Fruit fly (Drosophila melanogaster): ENCODE data around the gene DNAlig3.

DNAlig3 gene

dm6 chr3R:12375258-12375783 lies 26.3 kb downstream of the DNAlig3 start, which contains the start of gene GstD5:
Gene GstD5 (plus strand): TSS chr3R:12375733.
- TF ChIP-seq gl (tag; optimal IDR thresholded peaks at IDR 0.05) (no peak), EcR (GFP tag; optimal IDR thresholded peaks at IDR 0.05) (peak; percentile 76)

- no peak for TF ChIP-seq CG15710 (tag; optimal IDR thresholded peaks at IDR 0.05)
- peak; percentile 21 for TF ChIP-seq EcR (GFP tag; optimal IDR thresholded peaks at IDR 0.05)
These were observed 27.8 kb downstream of the DNAlig3 start, which contains the start of gene GstD4 for dm6 chr3R:12373800-12374199. Gene GstD4 (plus strand): TSS chr3R:12374100.

DNA sequence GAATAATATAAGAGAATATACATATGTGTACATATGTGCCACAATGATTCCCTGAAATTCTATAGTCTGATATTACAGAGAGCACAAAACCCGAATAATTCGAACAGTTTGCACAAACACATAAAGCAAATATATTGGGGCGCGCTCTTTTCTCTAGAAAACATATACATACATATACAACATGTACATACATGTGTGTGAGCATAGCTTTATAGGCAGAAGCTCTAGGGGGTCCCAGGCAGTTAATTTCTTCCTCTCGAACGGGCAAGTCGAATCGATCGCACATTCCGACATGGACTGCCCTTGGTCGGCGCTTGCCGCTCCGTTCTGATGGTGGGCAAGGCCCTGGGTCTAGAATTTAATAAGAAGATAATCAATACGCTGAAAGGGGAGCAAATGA lies 28.8 kb downstream of the DNAlig3 start, which contains the start of gene GstD3:
GstD3 (plus strand) TSS at position 269 of the 400 bp plus-strand sequence.
- TF ChIP-seq gl (tag; optimal IDR thresholded peaks at IDR 0.05) (no peak), EcR (GFP tag; optimal IDR thresholded peaks at IDR 0.05) (peak; percentile 25), CG32121 (GFP tag; IDR thresholded peaks at IDR 0.05) (no peak), Pif1A (GFP tag; optimal IDR thresholded peaks at IDR 0.05) (no peak), CG13204 (GFP tag; optimal IDR thresholded peaks at IDR 0.05) (no peak)

DNA sequence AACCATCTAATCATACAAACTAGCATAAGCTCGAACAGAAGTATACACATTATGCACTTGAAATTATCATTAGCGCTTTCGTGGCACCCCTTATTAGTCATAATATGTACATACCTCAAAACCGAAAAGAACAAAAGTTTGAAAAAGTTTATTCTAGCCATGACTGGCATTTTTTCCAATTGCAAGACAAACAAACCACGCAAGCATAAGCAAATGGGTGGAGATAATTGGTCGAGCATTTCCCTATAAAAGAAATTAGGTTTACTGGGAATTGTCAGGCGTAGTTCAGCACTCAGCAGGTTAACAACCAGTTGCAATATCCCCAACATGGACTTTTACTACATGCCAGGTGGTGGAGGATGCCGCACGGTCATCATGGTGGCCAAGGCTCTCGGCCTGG lies 30.0 kb downstream of the DNAlig3 start, which contains the start of gene GstD2:
GstD2 (plus strand) TSS at position 301 of the 400 bp plus-strand sequence.
- no peak for TF ChIP-seq CG13204 (GFP tag; optimal IDR thresholded peaks at IDR 0.05)
- TF ChIP-seq Pif1B (GFP tag; optimal IDR thresholded peaks at IDR 0.05) = no peak
- TF ChIP-seq CG14655 (GFP tag; optimal IDR thresholded peaks at IDR 0.05) = no peak
- no peak for TF ChIP-seq CG32121 (GFP tag; IDR thresholded peaks at IDR 0.05)
- no peak for TF ChIP-seq CG8301 (tag; optimal IDR thresholded peaks at IDR 0.05)
- no peak for TF ChIP-seq EcR (GFP tag; optimal IDR thresholded peaks at IDR 0.05)
- TF ChIP-seq CG9948 (tag; optimal IDR thresholded peaks at IDR 0.05) = no peak
- TF ChIP-seq CG4496 (GFP tag; IDR thresholded peaks at IDR 0.05) = no peak
- no peak for TF ChIP-seq CG8159 (tag; optimal IDR thresholded peaks at IDR 0.05)

- TF ChIP-seq CG14655 (GFP tag; optimal IDR thresholded peaks at IDR 0.05) = no peak
- peak; percentile 84 for TF ChIP-seq EcR (GFP tag; optimal IDR thresholded peaks at IDR 0.05)
- TF ChIP-seq CG12605 (GFP tag; IDR thresholded peaks at IDR 0.05) = peak; percentile 10; the same call in 1 of the 2 replicates
- no peak for TF ChIP-seq rn (GFP tag; IDR thresholded peaks at IDR 0.05)
These were observed 31.0 kb downstream of the DNAlig3 start for dm6 chr3R:12370643-12370995.

DNA sequence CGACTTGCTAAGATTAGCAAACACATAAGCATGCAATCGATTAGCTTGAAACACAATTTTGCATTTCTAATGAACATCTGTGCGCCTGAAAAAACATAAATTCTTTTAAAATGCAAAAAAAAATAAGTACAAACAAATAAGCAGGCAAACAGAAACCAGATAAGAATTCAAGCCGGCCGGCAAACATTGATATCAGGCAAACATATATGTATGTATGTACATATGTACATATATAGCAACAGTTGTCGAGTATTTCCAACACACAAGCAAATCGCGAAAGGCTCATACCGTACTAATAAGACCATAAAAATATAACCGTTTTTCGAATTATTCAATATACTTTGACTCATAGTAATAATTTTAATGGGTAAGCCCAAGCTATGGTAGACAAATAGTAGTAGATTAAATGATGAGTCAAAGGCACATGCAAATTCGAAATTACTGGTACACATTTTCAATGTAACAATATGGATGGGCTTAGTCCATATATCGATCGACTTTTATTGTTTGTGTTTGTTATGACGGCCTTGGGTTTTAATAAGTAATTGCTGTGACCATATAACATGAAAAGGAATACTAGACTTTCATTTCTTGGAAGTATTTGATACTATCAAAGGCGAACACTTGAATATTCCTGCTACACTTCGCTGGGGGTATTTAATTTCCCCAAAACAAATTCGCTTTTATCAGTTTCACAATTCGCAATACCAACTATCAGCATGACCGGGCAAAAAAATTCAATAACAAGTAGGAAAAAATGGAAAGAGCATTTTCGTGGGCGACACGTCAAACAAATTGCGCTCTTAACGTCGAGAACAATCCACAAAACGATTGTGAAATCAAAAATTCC lies 31.6 kb downstream of the DNAlig3 start:
- TF ChIP-seq CG4496 (GFP tag; IDR thresholded peaks at IDR 0.05) (no peak), EcR (GFP tag; optimal IDR thresholded peaks at IDR 0.05) (no peak), Ets98B (GFP tag; IDR thresholded peaks at IDR 0.05) (no peak), CG15710 (tag; optimal IDR thresholded peaks at IDR 0.05) (no peak), CG10348 (GFP tag; IDR thresholded peaks at IDR 0.05) (no peak), fd96Ca (GFP tag; IDR thresholded peaks at IDR 0.05) (no peak), CG8301 (tag; optimal IDR thresholded peaks at IDR 0.05) (no peak), Snoo (tag; optimal IDR thresholded peaks at IDR 0.05) (no peak), rn (GFP tag; IDR thresholded peaks at IDR 0.05) (no peak), CG8159 (tag; optimal IDR thresholded peaks at IDR 0.05) (no peak)

DNA sequence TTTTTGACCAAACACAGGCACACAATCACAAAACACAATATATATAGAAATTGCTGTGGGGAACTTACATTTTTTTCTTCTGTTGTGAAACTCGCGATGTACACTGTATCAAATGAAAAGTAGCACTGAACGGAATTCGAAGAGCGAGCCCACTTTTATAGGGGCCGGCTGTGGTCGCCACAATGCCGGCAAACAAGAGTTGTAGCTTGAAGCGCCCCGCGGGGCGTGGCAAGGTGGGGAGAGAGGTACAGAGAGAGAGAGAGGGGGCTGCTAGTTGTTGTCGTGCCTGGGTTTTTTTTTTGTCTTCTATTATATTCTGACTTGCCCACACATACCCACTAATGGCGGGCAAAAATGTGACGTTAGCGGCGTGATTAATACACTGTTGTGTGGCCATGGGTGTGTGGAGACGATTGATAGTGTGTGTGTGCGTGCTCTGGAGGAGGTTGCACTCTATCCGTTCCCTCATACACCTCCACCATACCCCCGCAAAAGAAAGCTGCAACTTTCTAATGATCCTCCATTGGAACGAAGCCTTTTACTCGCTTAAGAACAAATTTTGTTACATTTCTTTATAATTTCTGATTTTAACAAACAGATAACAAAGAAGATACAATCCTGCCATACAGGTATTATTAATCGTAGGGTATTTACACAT lies 32.4 kb downstream of the DNAlig3 start, which contains the start of gene GstD1:
GstD1 (minus strand) TSS at position 134 of the 658 bp plus-strand sequence.
- peak; percentile 14 for TF ChIP-seq Snoo (tag; optimal IDR thresholded peaks at IDR 0.05)
- no peak for TF ChIP-seq rn (GFP tag; IDR thresholded peaks at IDR 0.05)
- TF ChIP-seq CG14655 (GFP tag; optimal IDR thresholded peaks at IDR 0.05) = peak; percentile 86
- TF ChIP-seq Pif1B (GFP tag; optimal IDR thresholded peaks at IDR 0.05) = peak; percentile 38
- TF ChIP-seq CG34367 (tag; optimal IDR thresholded peaks at IDR 0.05) = peak; percentile 17
- peak; percentile 47 for TF ChIP-seq CG8159 (tag; optimal IDR thresholded peaks at IDR 0.05)
- TF ChIP-seq CG15710 (tag; optimal IDR thresholded peaks at IDR 0.05) = peak; percentile 24
- peak; percentile 39 for TF ChIP-seq CG17806 (tag; optimal IDR thresholded peaks at IDR 0.05)
- peak; percentile 75 for TF ChIP-seq CG12605 (GFP tag; IDR thresholded peaks at IDR 0.05)
- TF ChIP-seq EcR (GFP tag; optimal IDR thresholded peaks at IDR 0.05) = peak; percentile 48
- peak; percentile 74 for TF ChIP-seq CG4496 (GFP tag; IDR thresholded peaks at IDR 0.05)
- peak; percentile 72 for TF ChIP-seq CG9948 (tag; optimal IDR thresholded peaks at IDR 0.05)
- TF ChIP-seq Pif1A (GFP tag; optimal IDR thresholded peaks at IDR 0.05) = peak; percentile 53
- no peak for TF ChIP-seq CG13204 (GFP tag; optimal IDR thresholded peaks at IDR 0.05)
- TF ChIP-seq CG32121 (GFP tag; IDR thresholded peaks at IDR 0.05) = peak; percentile 92
- peak; percentile 88 for TF ChIP-seq CG8301 (tag; optimal IDR thresholded peaks at IDR 0.05)
- no peak for TF ChIP-seq D1 (tag; optimal IDR thresholded peaks at IDR 0.05)
- peak; percentile 89; the same call in 2 of the 3 replicates for TF ChIP-seq fd96Ca (GFP tag; IDR thresholded peaks at IDR 0.05)
- peak; percentile 30 for TF ChIP-seq CG10348 (GFP tag; IDR thresholded peaks at IDR 0.05)
- no peak for TF ChIP-seq gl (tag; optimal IDR thresholded peaks at IDR 0.05)
- TF ChIP-seq Ets98B (GFP tag; IDR thresholded peaks at IDR 0.05) = peak; percentile 90

Data from whole organism, pupa.